Fruit fly (Drosophila melanogaster) whole organism, prepupa: ENCODE data around the gene emc.

Experiments
- CG10631 ChIP-seq: fragments of 200-800 bp; sonication (Bioruptor generic); optimal IDR thresholded peaks from 2 replicates; lab custom pipeline; 2016; ENCODE audit warnings: missing biosample characterization, missing genetic modification characterization
- CG10669 ChIP-seq: fragments of 200-800 bp; sonication (Bioruptor generic); optimal IDR thresholded peaks from 3 replicates; lab custom pipeline; 2018; ENCODE audit warnings: missing biosample characterization, mild to moderate bottlenecking, missing genetic modification characterization, moderate library complexity
- CG11294 ChIP-seq: fragments of 200-800 bp; sonication (Bioruptor generic); IDR thresholded peaks from 2 replicates; pipeline ENCODE4 v1.3.6; 2022; ENCODE audit warnings: missing biosample characterization, missing genetic modification characterization
- CG11762 ChIP-seq: fragments of 200-800 bp; sonication (Bioruptor generic); optimal IDR thresholded peaks from 3 replicates; lab custom pipeline; 2016; ENCODE audit warnings: missing biosample characterization, missing genetic modification characterization; ENCODE audit not compliant: insufficient read depth
- CG11902 ChIP-seq: fragments of 200-800 bp; sonication (Bioruptor generic); optimal IDR thresholded peaks from 3 replicates; lab custom pipeline; 2016; ENCODE audit warnings: missing biosample characterization, missing genetic modification characterization
- CG15336 ChIP-seq: fragments of 200-800 bp; sonication (Bioruptor generic); IDR thresholded peaks from 2 replicates; pipeline ENCODE4 v1.3.6; 2022; ENCODE audit warnings: missing biosample characterization, missing genetic modification characterization
- CG16779 ChIP-seq: fragments of 200-800 bp; sonication (Bioruptor generic); optimal IDR thresholded peaks from 3 replicates; lab custom pipeline; 2017; ENCODE audit warnings: missing biosample characterization, mild to moderate bottlenecking, missing genetic modification characterization
- CG31627 ChIP-seq: fragments of 200-800 bp; sonication (Bioruptor generic); optimal IDR thresholded peaks from 3 replicates; lab custom pipeline; 2016; ENCODE audit warnings: missing biosample characterization, missing genetic modification characterization
- CG32006 ChIP-seq: fragments of 200-800 bp; sonication (Bioruptor generic); optimal IDR thresholded peaks from 3 replicates; lab custom pipeline; 2017; ENCODE audit warnings: missing biosample characterization, mild to moderate bottlenecking, missing genetic modification characterization
- CG34406 ChIP-seq: fragments of 200-800 bp; sonication (Bioruptor generic); optimal IDR thresholded peaks from 3 replicates; lab custom pipeline; 2016; ENCODE audit warnings: missing biosample characterization, missing genetic modification characterization
- CG3919 ChIP-seq: fragments of 200-800 bp; sonication (Bioruptor generic); optimal IDR thresholded peaks from 3 replicates; lab custom pipeline; 2016; ENCODE audit warnings: missing biosample characterization, missing genetic modification characterization
- CG4318 ChIP-seq: fragments of 200-800 bp; sonication (Bioruptor generic); optimal IDR thresholded peaks from 3 replicates; lab custom pipeline; 2017; ENCODE audit warnings: missing biosample characterization, mild to moderate bottlenecking, missing genetic modification characterization
- CG6163 ChIP-seq: fragments of 200-800 bp; sonication (Bioruptor generic); IDR thresholded peaks from 3 replicates; pipeline ENCODE4 v1.3.6; 2022; ENCODE audit warnings: missing biosample characterization, missing genetic modification characterization
- CG6276 ChIP-seq: fragments of 200-800 bp; sonication (Bioruptor generic); optimal IDR thresholded peaks from 2 replicates; lab custom pipeline; 2017; ENCODE audit warnings: missing biosample characterization, mild to moderate bottlenecking, missing genetic modification characterization
- CG6792 ChIP-seq: fragments of 200-800 bp; sonication (Bioruptor generic); optimal IDR thresholded peaks from 3 replicates; lab custom pipeline; 2016; ENCODE audit warnings: missing biosample characterization, missing genetic modification characterization
- CG6854 ChIP-seq: fragments of 200-800 bp; sonication (Bioruptor generic); optimal IDR thresholded peaks from 2 replicates; lab custom pipeline; 2017; ENCODE audit warnings: missing biosample characterization, mild to moderate bottlenecking, missing genetic modification characterization
- CG8119 ChIP-seq: fragments of 200-800 bp; sonication (Bioruptor generic); IDR thresholded peaks from 3 replicates; pipeline ENCODE4 v1.3.6; 2022; ENCODE audit warnings: missing biosample characterization, missing genetic modification characterization
- CG8319 ChIP-seq: fragments of 200-800 bp; sonication (Bioruptor generic); optimal IDR thresholded peaks from 3 replicates; lab custom pipeline; 2016; ENCODE audit warnings: missing biosample characterization, missing genetic modification characterization
- CG8632 ChIP-seq: fragments of 200-800 bp; sonication (Bioruptor generic); optimal IDR thresholded peaks from 3 replicates; lab custom pipeline; 2016; ENCODE audit warnings: missing biosample characterization, missing genetic modification characterization
- CG9139 ChIP-seq: fragments of 200-800 bp; sonication (Bioruptor generic); optimal IDR thresholded peaks from 3 replicates; lab custom pipeline; 2017; ENCODE audit warnings: missing biosample characterization, mild to moderate bottlenecking, missing genetic modification characterization
- Eip75B ChIP-seq: fragments of 200-800 bp; sonication (Bioruptor generic); optimal IDR thresholded peaks from 3 replicates; lab custom pipeline; 2016; ENCODE audit warnings: missing biosample characterization, missing genetic modification characterization
- Eip78C ChIP-seq: fragments of 200-800 bp; sonication (Bioruptor generic); peaks from one replicate; lab custom pipeline; 2016; ENCODE audit warnings: missing biosample characterization, missing genetic modification characterization
- Ets96B ChIP-seq: fragments of 200-800 bp; optimal IDR thresholded peaks from 2 replicates; lab custom pipeline; 2019; ENCODE audit warnings: missing biosample characterization, mild to moderate bottlenecking, missing genetic modification characterization, moderate library complexity
- Gug ChIP-seq: fragments of 200-800 bp; sonication (Bioruptor generic); IDR thresholded peaks from 2 replicates; pipeline ENCODE4 v1.3.6; 2022; ENCODE audit warnings: missing biosample characterization, missing genetic modification characterization
- Hr38 ChIP-seq: sonication (Bioruptor generic); optimal IDR thresholded peaks from 2 replicates; lab custom pipeline; 2016; ENCODE audit warnings: missing biosample characterization, missing genetic modification characterization
- Lpt ChIP-seq: fragments of 200-800 bp; sonication (Bioruptor generic); optimal IDR thresholded peaks from 3 replicates; lab custom pipeline; 2016; ENCODE audit warnings: missing biosample characterization, missing genetic modification characterization
- Met ChIP-seq: fragments of 200-800 bp; sonication (Bioruptor generic); optimal IDR thresholded peaks from 3 replicates; lab custom pipeline; 2016; ENCODE audit warnings: missing biosample characterization, missing genetic modification characterization
- OdsH ChIP-seq: fragments of 200-800 bp; sonication (Bioruptor generic); optimal IDR thresholded peaks from 3 replicates; lab custom pipeline; 2016; ENCODE audit warnings: missing biosample characterization, missing genetic modification characterization
- Smox ChIP-seq: fragments of 200-800 bp; sonication (Bioruptor generic); optimal IDR thresholded peaks from 3 replicates; lab custom pipeline; 2016; ENCODE audit warnings: missing biosample characterization, missing genetic modification characterization
- Sox102F ChIP-seq: fragments of 200-800 bp; sonication (Bioruptor generic); optimal IDR thresholded peaks from 2 replicates; lab custom pipeline; 2016; ENCODE audit warnings: missing biosample characterization, mild to moderate bottlenecking, missing genetic modification characterization
- Sox14 ChIP-seq: fragments of 200-800 bp; sonication (Bioruptor generic); optimal IDR thresholded peaks from 3 replicates; lab custom pipeline; 2016; ENCODE audit warnings: missing biosample characterization, missing genetic modification characterization
- Sox15 ChIP-seq: fragments of 200-800 bp; sonication (Bioruptor generic); optimal IDR thresholded peaks from 3 replicates; lab custom pipeline; 2016; ENCODE audit warnings: missing biosample characterization, missing genetic modification characterization
- achi ChIP-seq: fragments of 200-800 bp; sonication (Bioruptor generic); optimal IDR thresholded peaks from 3 replicates; lab custom pipeline; 2016; ENCODE audit warnings: missing biosample characterization, missing genetic modification characterization
- cyc ChIP-seq: fragments of 200-800 bp; sonication (Bioruptor generic); optimal IDR thresholded peaks from 3 replicates; lab custom pipeline; 2016; ENCODE audit warnings: missing biosample characterization, missing genetic modification characterization
- dac ChIP-seq: fragments of 200-800 bp; sonication (Bioruptor generic); optimal IDR thresholded peaks from 2 replicates; lab custom pipeline; 2017; ENCODE audit warnings: missing biosample characterization, mild to moderate bottlenecking, missing genetic modification characterization
- dsx ChIP-seq: fragments of 200-800 bp; optimal IDR thresholded peaks from 3 replicates; lab custom pipeline; 2019; ENCODE audit warnings: missing biosample characterization, mild to moderate bottlenecking, missing genetic modification characterization, moderate library complexity; ENCODE audit not compliant: poor library complexity, severe bottlenecking
- eg ChIP-seq: fragments of 200-800 bp; sonication (Bioruptor generic); IDR thresholded peaks from 3 replicates; pipeline ENCODE4 v1.3.6; 2022; ENCODE audit warnings: missing biosample characterization, missing genetic modification characterization
- esn ChIP-seq: fragments of 200-800 bp; sonication (Bioruptor generic); optimal IDR thresholded peaks from 2 replicates; lab custom pipeline; 2016; ENCODE audit warnings: missing biosample characterization, mild to moderate bottlenecking, missing genetic modification characterization, moderate library complexity
- fd59A ChIP-seq: fragments of 200-800 bp; sonication (Bioruptor generic); optimal IDR thresholded peaks from 2 replicates; lab custom pipeline; 2017; ENCODE audit warnings: missing biosample characterization, mild to moderate bottlenecking, missing genetic modification characterization, missing genetic modification reagents
- fkh ChIP-seq: fragments of 200-800 bp; sonication (Bioruptor generic); optimal IDR thresholded peaks from 3 replicates; lab custom pipeline; 2017; ENCODE audit warnings: missing biosample characterization, mild to moderate bottlenecking, missing genetic modification characterization, moderate library complexity
- lz ChIP-seq: fragments of 200-800 bp; sonication (Bioruptor generic); optimal IDR thresholded peaks from 3 replicates; lab custom pipeline; 2016; ENCODE audit warnings: missing biosample characterization, missing genetic modification characterization
- net ChIP-seq: fragments of 200-800 bp; sonication (Bioruptor generic); optimal IDR thresholded peaks from 3 replicates; lab custom pipeline; 2016; ENCODE audit warnings: missing biosample characterization, missing genetic modification characterization
- pdm3 ChIP-seq: fragments of 200-800 bp; sonication (Bioruptor generic); optimal IDR thresholded peaks from 3 replicates; lab custom pipeline; 2016; ENCODE audit warnings: missing biosample characterization, missing genetic modification characterization
- salr ChIP-seq, 2 experiments: fragments of 200-800 bp; sonication (Bioruptor generic); optimal IDR thresholded peaks; 3 replicates each; lab custom pipeline; 2016 to 2018; ENCODE audit warnings: missing biosample characterization in 2 of 2, missing genetic modification characterization in 2 of 2, mild to moderate bottlenecking in 1 of 2
- ss ChIP-seq, 2 experiments: fragments of 200-800 bp; sonication (Bioruptor generic); optimal IDR thresholded peaks; 2 replicates in 1 of 2; 3 replicates in 1 of 2; lab custom pipeline; 2017 to 2018; ENCODE audit warnings: mild to moderate bottlenecking in 2 of 2, missing biosample characterization in 2 of 2, missing genetic modification characterization in 2 of 2, moderate library complexity in 1 of 2
- svp ChIP-seq: fragments of 200-800 bp; sonication (Bioruptor generic); peaks from one replicate; lab custom pipeline; 2016; ENCODE audit warnings: missing biosample characterization, missing genetic modification characterization
- topi ChIP-seq: fragments of 200-800 bp; sonication (Bioruptor generic); optimal IDR thresholded peaks from 3 replicates; lab custom pipeline; 2016; ENCODE audit warnings: missing biosample characterization, missing genetic modification characterization
- vri ChIP-seq: fragments of 200-800 bp; sonication (Bioruptor generic); optimal IDR thresholded peaks from 3 replicates; lab custom pipeline; 2016; ENCODE audit warnings: missing biosample characterization, mild to moderate bottlenecking, missing genetic modification characterization

emc gene

DNA sequence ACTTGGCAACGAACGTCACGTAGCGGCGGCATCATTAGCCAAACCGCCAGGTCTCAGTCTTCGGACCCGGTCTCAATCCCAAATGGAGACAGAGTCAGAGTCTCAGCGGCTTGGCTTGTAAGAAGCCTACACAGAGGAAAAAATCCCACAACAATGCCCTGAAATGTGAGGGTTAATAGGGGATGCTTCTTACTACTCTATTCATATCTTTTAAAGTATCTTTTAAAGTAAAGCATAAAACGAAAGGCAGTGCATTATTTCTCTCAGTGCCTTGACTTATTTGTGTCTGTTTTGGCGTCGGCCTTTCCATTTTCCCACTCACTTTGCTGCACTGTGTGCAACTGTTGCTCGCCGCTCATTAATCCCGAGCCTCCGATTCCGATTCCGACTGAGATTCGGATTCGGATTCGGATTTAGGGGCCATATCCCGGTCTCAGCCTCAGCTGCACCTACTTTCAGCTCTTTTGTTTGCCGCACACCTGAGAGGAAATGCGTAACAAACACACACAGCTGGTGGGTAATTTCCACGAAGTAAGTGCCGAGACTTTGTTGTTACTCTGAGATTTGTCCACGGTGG lies 13.2 kb downstream of the emc start (continued):
- peak; percentile 93 for TF ChIP-seq CG3919
- TF ChIP-seq achi (GFP tag; lab: Kevin White, UChicago), result peak; percentile 86
- peak; percentile 96 for TF ChIP-seq CG32006 (GFP tag; lab: Kevin White, UChicago)
- peak; percentile 95 for TF ChIP-seq CG8119
- peak; percentile 37 for TF ChIP-seq Hr38 (GFP tag; lab: Kevin White, UChicago)
- peak; percentile 98 for TF ChIP-seq Eip78C
- TF ChIP-seq CG11294 (GFP tag; lab: Robert Waterston, UW), result peak; percentile 91
- peak; percentile 94 for TF ChIP-seq topi
- peak; percentile 88 for TF ChIP-seq CG8319 (GFP tag; lab: Kevin White, UChicago)
- peak; percentile 91 for TF ChIP-seq CG10631 (GFP tag; lab: Kevin White, UChicago)
- peak; percentile 94 for TF ChIP-seq net (GFP tag; lab: Kevin White, UChicago)
- peak; percentile 95 for TF ChIP-seq CG15336 (GFP tag; lab: Robert Waterston, UW)
- TF ChIP-seq pdm3 (GFP tag; lab: Kevin White, UChicago), result peak; percentile 94
- peak; percentile 69 to 84 for TF ChIP-seq salr (GFP tag; optimal IDR thresholded peaks at IDR 0.05; lab: Kevin White, UChicago)
- peak; percentile 82 for TF ChIP-seq CG11762 (GFP tag; lab: Kevin White, UChicago)

DNA sequence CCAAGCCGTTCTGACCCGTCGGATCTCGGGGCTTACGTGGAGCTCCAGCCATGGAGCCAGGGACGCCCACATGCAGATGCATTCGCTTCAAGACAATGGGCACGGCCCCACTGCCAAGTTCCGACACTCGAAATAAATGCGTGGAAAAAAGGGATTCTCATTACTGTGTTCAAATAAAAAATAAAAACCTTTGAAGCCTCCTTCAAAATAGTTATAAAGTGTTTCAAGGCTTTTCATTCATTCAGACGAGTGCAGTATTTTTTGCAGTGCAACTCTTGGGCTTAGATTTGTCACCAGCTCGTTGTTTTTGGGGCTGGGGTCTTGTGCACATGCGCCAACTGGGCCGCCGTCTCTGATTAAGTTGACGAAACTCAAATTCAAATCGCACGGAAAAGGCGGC lies 15.1 kb downstream of the emc start:
- TF ChIP-seq Ets96B (peak; percentile 45), Gug (GFP tag; lab: Robert Waterston, UW) (peak; percentile 34; the same call in 1 of the 2 replicates), Smox (GFP tag; lab: Kevin White, UChicago) (peak; percentile 20), CG8632 (GFP tag; lab: Kevin White, UChicago) (peak; percentile 9), CG10631 (GFP tag; lab: Kevin White, UChicago) (peak; percentile 45), Met (GFP tag; lab: Kevin White, UChicago) (peak; percentile 54), svp (GFP tag; lab: Kevin White, UChicago) (peak; percentile 71), Eip75B (GFP tag; lab: Kevin White, UChicago) (peak; percentile 58), CG32006 (GFP tag; lab: Kevin White, UChicago) (peak; percentile 50), fd59A (GFP tag; lab: Kevin White, UChicago) (no peak), CG4318 (peak; percentile 22), Lpt (GFP tag; lab: Kevin White, UChicago) (peak; percentile 7), dac (GFP tag; lab: Kevin White, UChicago) (no peak), CG6854 (GFP tag; lab: Kevin White, UChicago) (no peak), CG6163 (peak; percentile 83), fkh (GFP tag; lab: Kevin White, UChicago) (no peak), CG15336 (GFP tag; lab: Robert Waterston, UW) (peak; percentile 70), eg (GFP tag; lab: Robert Waterston, UW) (peak; percentile 76), pdm3 (GFP tag; lab: Kevin White, UChicago) (peak; percentile 39), CG11902 (GFP tag; lab: Kevin White, UChicago) (peak; percentile 38), CG16779 (tag; lab: Kevin White, UChicago) (no peak), Sox14 (GFP tag; lab: Kevin White, UChicago) (peak; percentile 42), Sox102F (GFP tag; lab: Kevin White, UChicago) (peak; percentile 28), OdsH (GFP tag; lab: Kevin White, UChicago) (peak; percentile 55), CG6276 (GFP tag; lab: Kevin White, UChicago) (peak; percentile 17), CG10669 (GFP tag; lab: Kevin White, UChicago) (peak; percentile 21), vri (GFP tag; lab: Kevin White, UChicago) (no peak), lz (GFP tag; lab: Kevin White, UChicago) (peak; percentile 56), ss (GFP tag; optimal IDR thresholded peaks at IDR 0.05; lab: Kevin White, UChicago) (no peak), Sox15 (GFP tag; lab: Kevin White, UChicago) (no peak), achi (GFP tag; lab: Kevin White, UChicago) (peak; percentile 28), cyc (GFP tag; lab: Kevin White, UChicago) (peak; percentile 71), CG34406 (GFP tag; lab: Kevin White, UChicago) (no peak), topi (peak; percentile 63), CG11762 (GFP tag; lab: Kevin White, UChicago) (no peak), salr (GFP tag; optimal IDR thresholded peaks at IDR 0.05; lab: Kevin White, UChicago) (no peak), net (GFP tag; lab: Kevin White, UChicago) (peak; percentile 26), CG6792 (GFP tag; lab: Kevin White, UChicago) (peak; percentile 29), CG31627 (peak; percentile 58), dsx (GFP tag; lab: Kevin White, UChicago) (no peak), CG9139 (GFP tag; lab: Kevin White, UChicago) (no peak), Hr38 (GFP tag; lab: Kevin White, UChicago) (no peak), CG3919 (peak; percentile 68), esn (peak; percentile 52)
